Fruit fly (Drosophila melanogaster) whole organism, pupa: ENCODE data around the gene Top3beta.

Experiments
- CG10348 ChIP-seq: fragments of 200-800 bp; sonication (Bioruptor generic); IDR thresholded peaks from 2 replicates; pipeline ENCODE4 v1.3.6; 2022; ENCODE audit warnings: missing biosample characterization, missing genetic modification characterization
- CG12605 ChIP-seq: fragments of 200-800 bp; sonication (Bioruptor generic); IDR thresholded peaks from 2 replicates; pipeline ENCODE4 v1.3.6; 2022; ENCODE audit warnings: missing biosample characterization, missing genetic modification characterization
- CG13204 ChIP-seq: fragments of 200-800 bp; sonication (Bioruptor generic); optimal IDR thresholded peaks from 2 replicates; lab custom pipeline; 2018; ENCODE audit warnings: missing biosample characterization, mild to moderate bottlenecking, missing genetic modification characterization, moderate library complexity
- CG14655 ChIP-seq: fragments of 200-800 bp; sonication (Bioruptor generic); optimal IDR thresholded peaks from 3 replicates; lab custom pipeline; 2017; ENCODE audit warnings: mild to moderate bottlenecking, missing biosample characterization, missing genetic modification reagents, missing genetic modification characterization
- CG15710 ChIP-seq: fragments of 200-800 bp; sonication (Bioruptor generic); optimal IDR thresholded peaks from 2 replicates; lab custom pipeline; 2018; ENCODE audit warnings: missing biosample characterization, mild to moderate bottlenecking, missing genetic modification characterization, moderate library complexity
- CG17806 ChIP-seq: fragments of 200-800 bp; sonication (Bioruptor generic); optimal IDR thresholded peaks from 2 replicates; lab custom pipeline; 2018; ENCODE audit warnings: missing biosample characterization, mild to moderate bottlenecking, missing genetic modification characterization, moderate library complexity
- CG32121 ChIP-seq: fragments of 200-800 bp; sonication (Bioruptor generic); IDR thresholded peaks from 2 replicates; pipeline ENCODE4 v1.3.6; 2022; ENCODE audit warnings: missing biosample characterization, missing genetic modification characterization
- CG34367 ChIP-seq: fragments of 200-800 bp; sonication (Bioruptor generic); optimal IDR thresholded peaks from 2 replicates; lab custom pipeline; 2018; ENCODE audit warnings: missing biosample characterization, mild to moderate bottlenecking, missing genetic modification characterization
- CG4496 ChIP-seq: fragments of 200-800 bp; sonication (Bioruptor generic); IDR thresholded peaks from 3 replicates; pipeline ENCODE4 v1.3.6; 2022; ENCODE audit warnings: missing biosample characterization, missing genetic modification characterization
- CG8159 ChIP-seq: fragments of 200-800 bp; sonication (Bioruptor generic); optimal IDR thresholded peaks from 3 replicates; lab custom pipeline; 2018; ENCODE audit warnings: missing biosample characterization, mild to moderate bottlenecking, missing genetic modification characterization, moderate library complexity
- CG8301 ChIP-seq: fragments of 200-800 bp; sonication (Bioruptor generic); optimal IDR thresholded peaks from 2 replicates; lab custom pipeline; 2018; ENCODE audit warnings: missing biosample characterization, mild to moderate bottlenecking, missing genetic modification characterization
- CG9948 ChIP-seq: fragments of 200-800 bp; sonication (Bioruptor generic); optimal IDR thresholded peaks from 2 replicates; lab custom pipeline; 2018; ENCODE audit warnings: missing biosample characterization, mild to moderate bottlenecking, missing genetic modification characterization, moderate library complexity
- D1 ChIP-seq: fragments of 200-800 bp; sonication (Bioruptor generic); optimal IDR thresholded peaks from 2 replicates; lab custom pipeline; 2018; ENCODE audit warnings: missing biosample characterization, mild to moderate bottlenecking, missing genetic modification characterization, moderate library complexity
- EcR ChIP-seq: fragments of 200-800 bp; sonication (Bioruptor generic); optimal IDR thresholded peaks from 3 replicates; lab custom pipeline; 2019; ENCODE audit warnings: missing biosample characterization, missing genetic modification characterization, mild to moderate bottlenecking, moderate library complexity, missing genetic modification reagents
- Ets98B ChIP-seq: fragments of 200-800 bp; sonication (Bioruptor generic); IDR thresholded peaks from 2 replicates; pipeline ENCODE4 v1.3.6; 2022; ENCODE audit warnings: missing biosample characterization, missing genetic modification characterization
- Pif1A ChIP-seq: fragments of 200-800 bp; sonication (Bioruptor generic); optimal IDR thresholded peaks from 3 replicates; lab custom pipeline; 2016; ENCODE audit warnings: missing biosample characterization, missing genetic modification characterization
- Pif1B ChIP-seq: fragments of 200-800 bp; sonication (Bioruptor generic); optimal IDR thresholded peaks from 3 replicates; lab custom pipeline; 2016; ENCODE audit warnings: missing biosample characterization, missing genetic modification characterization
- Snoo ChIP-seq: fragments of 200-800 bp; sonication (Bioruptor generic); optimal IDR thresholded peaks from 3 replicates; lab custom pipeline; 2017; ENCODE audit warnings: missing biosample characterization, mild to moderate bottlenecking, missing genetic modification characterization, inconsistent platforms
- fd96Ca ChIP-seq: fragments of 200-800 bp; sonication (Bioruptor generic); IDR thresholded peaks from 3 replicates; pipeline ENCODE4 v1.3.6; 2022; ENCODE audit warnings: missing biosample characterization, missing genetic modification characterization
- gl ChIP-seq: fragments of 200-800 bp; sonication (Bioruptor generic); optimal IDR thresholded peaks from 2 replicates; lab custom pipeline; 2018; ENCODE audit warnings: missing biosample characterization, mild to moderate bottlenecking, missing genetic modification characterization
- rn ChIP-seq: fragments of 200-800 bp; sonication (Bioruptor generic); IDR thresholded peaks from 2 replicates; pipeline ENCODE4 v1.3.6; 2022; ENCODE audit warnings: missing biosample characterization, missing genetic modification characterization

Gene Top3beta

DNA sequence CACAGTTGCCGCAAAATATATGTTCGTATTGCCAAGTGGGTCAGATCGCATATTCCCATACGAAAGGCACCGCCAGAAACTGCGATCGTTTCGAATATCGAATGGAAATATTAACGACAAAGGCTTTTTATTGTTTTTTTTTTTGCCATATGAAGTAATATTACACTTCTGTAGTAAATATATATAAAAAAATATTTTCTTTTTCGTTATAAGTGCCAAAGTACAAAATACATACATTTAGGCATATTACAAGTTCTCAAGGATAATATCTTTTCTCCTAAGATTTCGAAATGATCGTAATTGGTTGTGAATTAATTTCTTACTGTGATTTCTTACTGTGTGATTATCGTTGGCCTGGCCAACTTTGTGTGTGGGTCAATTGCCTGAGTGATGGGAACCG is 16.4 kb upstream of the Top3beta start:
- TF ChIP-seq CG8301 (tag; lab: Kevin White, UChicago) (peak; percentile 9), gl (no peak), CG9948 (tag; lab: Kevin White, UChicago) (peak; percentile 14), CG10348 (GFP tag; lab: Robert Waterston, UW) (no peak), CG15710 (tag; lab: Kevin White, UChicago) (peak; percentile 10)

- TF ChIP-seq CG4496: no peak
- no peak for TF ChIP-seq EcR (GFP tag; lab: Kevin White, UChicago)
- TF ChIP-seq fd96Ca (GFP tag; lab: Robert Waterston, UW): no peak
- no peak for TF ChIP-seq CG32121 (GFP tag; lab: Robert Waterston, UW)
Measured at dm6 chrX:6303675-6304074, 15.9 kb upstream of the Top3beta start, which contains the start of gene CG3823. TSS of gene CG3823 (plus strand) at chrX:6303975.

- TF ChIP-seq rn (no peak), CG8301 (tag; lab: Kevin White, UChicago) (no peak), CG12605 (no peak), CG10348 (GFP tag; lab: Robert Waterston, UW) (no peak), CG13204 (GFP tag; lab: Kevin White, UChicago) (no peak), CG15710 (tag; lab: Kevin White, UChicago) (no peak), gl (no peak), CG14655 (no peak), EcR (GFP tag; lab: Kevin White, UChicago) (no peak), CG34367 (tag; lab: Kevin White, UChicago) (no peak), CG9948 (tag; lab: Kevin White, UChicago) (no peak), CG32121 (GFP tag; lab: Robert Waterston, UW) (no peak), CG17806 (tag; lab: Kevin White, UChicago) (no peak), fd96Ca (GFP tag; lab: Robert Waterston, UW) (no peak), Pif1B (GFP tag; lab: Kevin White, UChicago) (no peak), Pif1A (GFP tag; lab: Kevin White, UChicago) (no peak), D1 (tag; lab: Kevin White, UChicago) (no peak)
Measured at dm6 chrX:6303196-6303595, 15.4 kb upstream of the Top3beta start.

dm6 chrX:6301052-6301451 is 13.3 kb upstream of the Top3beta start, which contains the start of gene CG12219:
TSS of gene CG12219 (minus strand) at chrX:6301285.
- no peak for TF ChIP-seq CG13204 (GFP tag; lab: Kevin White, UChicago)
- TF ChIP-seq CG8301 (tag; lab: Kevin White, UChicago): no peak
- no peak for TF ChIP-seq CG15710 (tag; lab: Kevin White, UChicago)
- no peak for TF ChIP-seq CG8159
- TF ChIP-seq CG34367 (tag; lab: Kevin White, UChicago): no peak
- TF ChIP-seq D1 (tag; lab: Kevin White, UChicago): no peak
- TF ChIP-seq fd96Ca (GFP tag; lab: Robert Waterston, UW): no peak
- no peak for TF ChIP-seq CG14655
- TF ChIP-seq CG9948 (tag; lab: Kevin White, UChicago): no peak

DNA sequence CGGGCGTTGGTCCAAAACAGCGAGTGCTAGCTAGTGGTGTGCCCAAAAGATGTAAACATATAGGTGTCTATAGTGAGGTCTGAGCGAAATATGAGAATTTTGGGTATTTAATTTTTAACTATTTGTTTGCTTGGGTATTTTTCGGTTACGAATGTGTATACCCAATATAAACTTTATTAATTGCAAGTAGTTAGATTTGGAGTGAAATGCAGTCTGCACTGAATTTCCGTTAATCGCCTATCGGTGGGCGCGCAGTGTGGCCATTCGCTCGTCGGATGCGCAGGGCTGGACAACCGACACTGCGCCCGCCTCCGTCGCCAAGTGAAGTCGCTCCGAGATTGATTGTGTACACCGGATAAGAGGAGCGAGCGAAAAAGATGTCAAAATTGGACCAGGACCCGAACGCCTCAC is 7.3 kb upstream of the Top3beta start, which contains the start of the genes CG15891 and CG3815:
Gene CG15891 (minus strand): TSS at position 217 of the 411 bp plus-strand sequence.
Gene CG3815 (plus strand): TSS at position 261 of the 411 bp plus-strand sequence.
- no peak for TF ChIP-seq CG8301 (tag; lab: Kevin White, UChicago)
- no peak for TF ChIP-seq CG8159
- TF ChIP-seq CG13204 (GFP tag; lab: Kevin White, UChicago): no peak
- TF ChIP-seq CG9948 (tag; lab: Kevin White, UChicago): peak; percentile 14
- TF ChIP-seq fd96Ca (GFP tag; lab: Robert Waterston, UW): peak; percentile 33; the same call in 1 of the 3 replicates
- TF ChIP-seq CG34367 (tag; lab: Kevin White, UChicago): no peak
- TF ChIP-seq CG15710 (tag; lab: Kevin White, UChicago): peak; percentile 53
- no peak for TF ChIP-seq CG10348 (GFP tag; lab: Robert Waterston, UW)
- peak; percentile 57 for TF ChIP-seq Snoo (tag; lab: Kevin White, UChicago)
- TF ChIP-seq CG4496: no peak
- no peak for TF ChIP-seq D1 (tag; lab: Kevin White, UChicago)
- no peak for TF ChIP-seq Pif1B (GFP tag; lab: Kevin White, UChicago)
- no peak for TF ChIP-seq gl
- TF ChIP-seq EcR (GFP tag; lab: Kevin White, UChicago): no peak
- peak; percentile 19 for TF ChIP-seq CG17806 (tag; lab: Kevin White, UChicago)
- no peak for TF ChIP-seq CG14655
- no peak for TF ChIP-seq Pif1A (GFP tag; lab: Kevin White, UChicago)

dm6 chrX:6294243-6294642 is 6.5 kb upstream of the Top3beta start, which contains the start of gene CG15892:
TSS of gene CG15892 (minus strand) at chrX:6294343.
- TF ChIP-seq Pif1B (GFP tag; lab: Kevin White, UChicago) (no peak), CG4496 (no peak), CG17806 (tag; lab: Kevin White, UChicago) (no peak), CG34367 (tag; lab: Kevin White, UChicago) (no peak), CG15710 (tag; lab: Kevin White, UChicago) (no peak), CG8159 (no peak), Ets98B (GFP tag; lab: Robert Waterston, UW) (no peak), CG9948 (tag; lab: Kevin White, UChicago) (no peak), EcR (GFP tag; lab: Kevin White, UChicago) (no peak), gl (no peak), fd96Ca (GFP tag; lab: Robert Waterston, UW) (no peak), Snoo (tag; lab: Kevin White, UChicago) (no peak), CG12605 (no peak), D1 (tag; lab: Kevin White, UChicago) (no peak), CG10348 (GFP tag; lab: Robert Waterston, UW) (no peak)
- TF ChIP-seq, all 21 proteins: peak for 0
